Worm (Caenorhabditis elegans): Measurements from ENCODE around the gene C14E2.3.

DNA sequence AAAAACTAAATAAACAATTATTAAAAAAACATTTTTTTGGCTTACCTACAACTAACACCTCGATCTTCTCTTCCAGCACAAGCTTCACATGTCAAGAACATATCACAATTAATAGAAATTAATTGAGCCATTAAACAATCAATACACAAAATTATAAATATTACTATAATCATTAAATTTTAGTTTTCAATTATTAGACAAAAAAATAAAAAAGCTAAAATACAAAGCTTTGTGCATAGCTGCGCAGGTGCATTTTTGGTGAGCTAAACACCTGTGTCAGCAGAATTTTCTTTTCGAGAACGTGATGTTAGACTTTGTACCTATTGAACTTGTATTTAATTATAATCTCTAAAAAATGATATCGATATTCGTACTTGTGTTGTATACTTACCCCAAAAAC, 18.6 kb upstream of the C14E2.3 start, which contains the start of gene C14E2.6:
- TF ChIP-seq ama-1 (optimal IDR thresholded peaks at IDR 0.05) (no peak), pes-1 (GFP tag; IDR thresholded peaks at IDR 0.05) (no peak), flt-1 (GFP tag; IDR thresholded peaks at IDR 0.05) (no peak), B0310.2 (tag; optimal IDR thresholded peaks at IDR 0.05) (no peak), ceh-13 (GFP tag; optimal IDR thresholded peaks at IDR 0.05) (no peak), hmg-4 (GFP tag; optimal IDR thresholded peaks at IDR 0.05) (no peak), tbx-37 (GFP tag; conservative IDR thresholded peaks at IDR 0.05) (no peak)

All from whole organism, early embryonic.